Worm (Caenorhabditis elegans) whole organism, L3 larva: Measurements from ENCODE around the gene dpy-19.

Source experiments
- R02D3.7 ChIP-seq: fragments of 150-350 bp; optimal IDR thresholded peaks from 2 replicates; lab custom pipeline; 2014; ENCODE audit warnings: missing biosample characterization, missing genetic modification characterization
- ZK546.5 ChIP-seq: sonication (generic microtip); optimal IDR thresholded peaks from 2 replicates; lab custom pipeline; 2017; ENCODE audit warnings: missing biosample characterization, missing genetic modification characterization
- aly-2 ChIP-seq: fragments of 150-350 bp; optimal IDR thresholded peaks from 2 replicates; lab custom pipeline; 2014; ENCODE audit warnings: missing biosample characterization, missing genetic modification characterization
- ama-1 ChIP-seq: fragments of 150-350 bp; optimal IDR thresholded peaks from 2 replicates; lab custom pipeline; 2018
- ceh-16 ChIP-seq: sonication (generic microtip); optimal IDR thresholded peaks from 2 replicates; lab custom pipeline; 2017; ENCODE audit warnings: missing biosample characterization, missing genetic modification characterization
- ceh-82 ChIP-seq: fragments of 150-350 bp; optimal IDR thresholded peaks from 2 replicates; lab custom pipeline; 2014; ENCODE audit warnings: missing biosample characterization, missing genetic modification characterization
- ceh-9 ChIP-seq: sonication (generic microtip); optimal IDR thresholded peaks from 2 replicates; lab custom pipeline; 2018; ENCODE audit warnings: missing biosample characterization, missing genetic modification characterization
- daf-12 ChIP-seq: fragments of 150-350 bp; optimal IDR thresholded peaks from 2 replicates; lab custom pipeline; 2014; ENCODE audit warnings: missing biosample characterization, missing genetic modification reagents, missing genetic modification characterization
- egl-27 ChIP-seq: sonication (generic microtip); optimal IDR thresholded peaks from 4 replicates; lab custom pipeline; 2017; ENCODE audit warnings: missing biosample characterization, missing genetic modification reagents, missing genetic modification characterization
- egl-5 ChIP-seq: fragments of 150-350 bp; optimal IDR thresholded peaks from 2 replicates; lab custom pipeline; 2017; ENCODE audit warnings: missing biosample characterization, missing genetic modification reagents, missing genetic modification characterization, inconsistent platforms
- elt-1 ChIP-seq: fragments of 150-350 bp; optimal IDR thresholded peaks from 2 replicates; lab custom pipeline; 2014; ENCODE audit warnings: missing biosample characterization, missing genetic modification characterization
- elt-2 ChIP-seq: sonication (generic microtip); optimal IDR thresholded peaks from 2 replicates; lab custom pipeline; 2016; ENCODE audit warnings: missing genetic modification reagents, mild to moderate bottlenecking, missing genetic modification characterization, missing compliant biosample characterization
- elt-3 ChIP-seq, 3 experiments: fragments of 150-350 bp in 1 of 3; sonication (generic microtip) in 2 of 3; optimal IDR thresholded peaks; 2 replicates in 2 of 3; 4 replicates in 1 of 3; lab custom pipeline; 2014 to 2017; ENCODE audit warnings: missing biosample characterization in 3 of 3, missing genetic modification characterization in 3 of 3
- eor-1 ChIP-seq, 2 experiments: fragments of 150-350 bp; optimal IDR thresholded peaks; 2 replicates each; lab custom pipeline; 2014 to 2018; ENCODE audit warnings: missing biosample characterization in 2 of 2, missing genetic modification characterization in 2 of 2
- fkh-10 ChIP-seq: sonication (generic microtip); optimal IDR thresholded peaks from 2 replicates; lab custom pipeline; 2017; ENCODE audit warnings: missing biosample characterization, missing genetic modification reagents, missing genetic modification characterization
- fkh-2 ChIP-seq: fragments of 150-350 bp; optimal IDR thresholded peaks from 2 replicates; lab custom pipeline; 2014; ENCODE audit warnings: missing biosample characterization, missing genetic modification reagents, missing genetic modification characterization
- fos-1 ChIP-seq: fragments of 150-350 bp; optimal IDR thresholded peaks from 2 replicates; lab custom pipeline; 2014; ENCODE audit warnings: missing biosample characterization, missing genetic modification characterization
- hmg-11 ChIP-seq: sonication (generic microtip); optimal IDR thresholded peaks from 2 replicates; lab custom pipeline; 2016; ENCODE audit warnings: missing genetic modification characterization, missing compliant biosample characterization
- jun-1 ChIP-seq: fragments of 150-350 bp; optimal IDR thresholded peaks from 2 replicates; lab custom pipeline; 2014; ENCODE audit warnings: missing biosample characterization, missing genetic modification reagents, missing genetic modification characterization
- lin-15B ChIP-seq: fragments of 150-350 bp; optimal IDR thresholded peaks from 2 replicates; lab custom pipeline; 2014; ENCODE audit warnings: missing biosample characterization, missing genetic modification characterization
- lin-39 ChIP-seq: fragments of 150-350 bp; optimal IDR thresholded peaks from 2 replicates; lab custom pipeline; 2018; ENCODE audit warnings: missing biosample characterization, missing genetic modification reagents, missing genetic modification characterization
- lsy-12 ChIP-seq: sonication (generic microtip); optimal IDR thresholded peaks from 2 replicates; lab custom pipeline; 2016; ENCODE audit warnings: mild to moderate bottlenecking, missing genetic modification characterization, missing compliant biosample characterization
- mdl-1 ChIP-seq: fragments of 150-350 bp; optimal IDR thresholded peaks from 2 replicates; lab custom pipeline; 2014; ENCODE audit warnings: missing biosample characterization, missing genetic modification characterization
- mml-1 ChIP-seq: fragments of 150-350 bp; sonication (generic microtip); optimal IDR thresholded peaks from 3 replicates; lab custom pipeline; 2014; ENCODE audit warnings: missing biosample characterization, missing genetic modification characterization
- nfya-1 ChIP-seq: sonication (generic microtip); optimal IDR thresholded peaks from 2 replicates; lab custom pipeline; 2017; ENCODE audit warnings: missing genetic modification characterization, mild to moderate bottlenecking, missing compliant biosample characterization, antibody characterized with exemption, moderate library complexity; ENCODE audit not compliant: insufficient read depth
- nhr-11 ChIP-seq: fragments of 150-350 bp; optimal IDR thresholded peaks from 2 replicates; lab custom pipeline; 2014; ENCODE audit warnings: missing biosample characterization, missing genetic modification characterization
- nhr-12 ChIP-seq: fragments of 150-350 bp; optimal IDR thresholded peaks from 2 replicates; lab custom pipeline; 2014; ENCODE audit warnings: missing biosample characterization, missing genetic modification characterization
- nhr-237 ChIP-seq: fragments of 150-350 bp; optimal IDR thresholded peaks from 2 replicates; lab custom pipeline; 2014; ENCODE audit warnings: missing biosample characterization, missing genetic modification characterization
- nhr-25 ChIP-seq: sonication (generic microtip); optimal IDR thresholded peaks from 2 replicates; lab custom pipeline; 2017; ENCODE audit warnings: missing biosample characterization, missing genetic modification characterization
- nhr-28 ChIP-seq: fragments of 150-350 bp; optimal IDR thresholded peaks from 2 replicates; lab custom pipeline; 2014; ENCODE audit warnings: missing biosample characterization, missing genetic modification characterization
- nhr-43 ChIP-seq: sonication (generic microtip); optimal IDR thresholded peaks from 2 replicates; lab custom pipeline; 2016; ENCODE audit warnings: mild to moderate bottlenecking, missing genetic modification characterization, missing compliant biosample characterization; ENCODE audit not compliant: poor library complexity, severe bottlenecking
- nhr-67 ChIP-seq: fragments of 150-350 bp; optimal IDR thresholded peaks from 2 replicates; lab custom pipeline; 2014; ENCODE audit warnings: missing biosample characterization, missing genetic modification characterization
- nhr-76 ChIP-seq: fragments of 150-350 bp; sonication (generic microtip); optimal IDR thresholded peaks from 5 replicates; lab custom pipeline; 2014; ENCODE audit warnings: missing biosample characterization, missing genetic modification characterization
- pha-4 ChIP-seq: fragments of 150-350 bp; optimal IDR thresholded peaks from 2 replicates; lab custom pipeline; 2014; ENCODE audit warnings: missing biosample characterization, missing genetic modification reagents, missing genetic modification characterization
- pqm-1 ChIP-seq: fragments of 150-350 bp; optimal IDR thresholded peaks from 2 replicates; lab custom pipeline; 2017; ENCODE audit warnings: missing biosample characterization, missing genetic modification characterization, inconsistent platforms
- sea-2 ChIP-seq: fragments of 150-350 bp; sonication (generic microtip); optimal IDR thresholded peaks from 4 replicates; lab custom pipeline; 2014; ENCODE audit warnings: missing biosample characterization, missing genetic modification reagents, missing genetic modification characterization
- skn-1 ChIP-seq: fragments of 150-350 bp; optimal IDR thresholded peaks from 2 replicates; lab custom pipeline; 2014; ENCODE audit warnings: missing biosample characterization, missing genetic modification characterization
- snpc-4 ChIP-seq: fragments of 150-350 bp; optimal IDR thresholded peaks from 2 replicates; lab custom pipeline; 2014; ENCODE audit warnings: missing biosample characterization, missing genetic modification characterization
- tbx-2 ChIP-seq: sonication (generic microtip); optimal IDR thresholded peaks from 2 replicates; lab custom pipeline; 2016; ENCODE audit warnings: mild to moderate bottlenecking, missing genetic modification characterization, missing compliant biosample characterization
- unc-39 ChIP-seq: sonication (generic microtip); optimal IDR thresholded peaks from 4 replicates; lab custom pipeline; 2017; ENCODE audit warnings: missing biosample characterization, missing genetic modification characterization
- unc-62 ChIP-seq: fragments of 150-350 bp; sonication (generic microtip); optimal IDR thresholded peaks from 4 replicates; lab custom pipeline; 2014; ENCODE audit warnings: missing biosample characterization, missing genetic modification reagents, missing genetic modification characterization
- zag-1 ChIP-seq: fragments of 150-350 bp; optimal IDR thresholded peaks from 2 replicates; lab custom pipeline; 2014; ENCODE audit warnings: missing biosample characterization, missing genetic modification characterization
- ztf-11 ChIP-seq: fragments of 150-350 bp; optimal IDR thresholded peaks from 2 replicates; lab custom pipeline; 2014; ENCODE audit warnings: missing biosample characterization, missing genetic modification characterization
- ztf-4 ChIP-seq: fragments of 150-350 bp; optimal IDR thresholded peaks from 2 replicates; lab custom pipeline; 2014; ENCODE audit warnings: missing biosample characterization, missing genetic modification characterization

The dpy-19 gene

ce11 chrIII:8643639-8644038, 23.6 kb downstream of the dpy-19 start, which contains the start of gene twk-7:
Gene twk-7, minus strand, starts transcription at chrIII:8643739.
- TF ChIP-seq aly-2 (tag; lab: Kevin White, UChicago) = no peak
- no peak for TF ChIP-seq lin-15B (tag; lab: Kevin White, UChicago)
- no peak for TF ChIP-seq elt-1 (tag; lab: Kevin White, UChicago)
- TF ChIP-seq fkh-10 (GFP tag; lab: Kevin White, UChicago) = no peak
- no peak for TF ChIP-seq elt-2 (tag; lab: Kevin White, UChicago)

ce11 chrIII:8639188-8639795, 28.0 kb downstream of the dpy-19 start, which contains the start of gene fip-1:
Gene fip-1, plus strand, starts transcription at chrIII:8639745.
- peak; percentile 20 for TF ChIP-seq elt-2 (tag; lab: Kevin White, UChicago)
- no peak for TF ChIP-seq zag-1 (tag; lab: Kevin White, UChicago)
- TF ChIP-seq ztf-4 (tag; lab: Kevin White, UChicago) = no peak
- TF ChIP-seq hmg-11 (tag; lab: Kevin White, UChicago) = no peak
- TF ChIP-seq pha-4 = no peak
- TF ChIP-seq ceh-82 (tag; lab: Kevin White, UChicago) = no peak
- TF ChIP-seq nhr-237 (tag; lab: Kevin White, UChicago) = no peak
- TF ChIP-seq pqm-1 = peak; percentile 9
- TF ChIP-seq aly-2 (tag; lab: Kevin White, UChicago) = no peak
- no peak for TF ChIP-seq mml-1
- TF ChIP-seq ceh-9 = no peak
- TF ChIP-seq eor-1 (tag; optimal IDR thresholded peaks at IDR 0.05; lab: Kevin White, UChicago) = no peak
- TF ChIP-seq elt-3 (tag; optimal IDR thresholded peaks at IDR 0.05; lab: Kevin White, UChicago) = no peak
- no peak for TF ChIP-seq fos-1 (tag; lab: Kevin White, UChicago)
- no peak for TF ChIP-seq fkh-2 (tag; lab: Kevin White, UChicago)
- no peak for TF ChIP-seq elt-1 (tag; lab: Kevin White, UChicago)
- TF ChIP-seq nhr-43 (tag; lab: Kevin White, UChicago) = peak; percentile 9
- TF ChIP-seq lin-39 = no peak
- TF ChIP-seq unc-39 (tag; lab: Kevin White, UChicago) = no peak
- no peak for TF ChIP-seq ama-1

ce11 chrIII:8636803-8637202, 30.5 kb downstream of the dpy-19 start:
- TF ChIP-seq unc-62 = peak; percentile 28
- TF ChIP-seq nfya-1 = peak; percentile 45
- TF ChIP-seq lin-39 = peak; percentile 47
- TF ChIP-seq elt-2 (tag; lab: Kevin White, UChicago) = no peak
- no peak for TF ChIP-seq sea-2 (GFP tag; lab: Kevin White, UChicago)
- TF ChIP-seq aly-2 (tag; lab: Kevin White, UChicago) = no peak

ce11 chrIII:8630833-8631232, 36.4 kb downstream of the dpy-19 start, which contains the start of gene dnj-10:
Gene dnj-10, plus strand, starts transcription at chrIII:8631165.
- TF ChIP-seq daf-12 (tag; lab: Kevin White, UChicago) (no peak), zag-1 (tag; lab: Kevin White, UChicago) (no peak), elt-3 (tag; optimal IDR thresholded peaks at IDR 0.05; lab: Kevin White, UChicago) (no peak), jun-1 (tag; lab: Kevin White, UChicago) (no peak), egl-27 (tag; lab: Kevin White, UChicago) (no peak), nhr-67 (no peak), elt-2 (tag; lab: Kevin White, UChicago) (peak; percentile 16), lsy-12 (no peak), ceh-16 (tag; lab: Kevin White, UChicago) (no peak), nhr-28 (no peak), ceh-82 (tag; lab: Kevin White, UChicago) (no peak), sea-2 (GFP tag; lab: Kevin White, UChicago) (no peak), ztf-4 (tag; lab: Kevin White, UChicago) (no peak), elt-1 (tag; lab: Kevin White, UChicago) (no peak), unc-62 (no peak), pha-4 (peak; percentile 84), hmg-11 (tag; lab: Kevin White, UChicago) (peak; percentile 26), lin-39 (peak; percentile 4), unc-39 (tag; lab: Kevin White, UChicago) (no peak), R02D3.7 (peak; percentile 6), pqm-1 (no peak), lin-15B (tag; lab: Kevin White, UChicago) (peak; percentile 92), ZK546.5 (no peak), snpc-4 (tag; lab: Kevin White, UChicago) (peak; percentile 16), mdl-1 (tag; lab: Kevin White, UChicago) (no peak), nhr-76 (tag; lab: Kevin White, UChicago) (no peak), aly-2 (tag; lab: Kevin White, UChicago) (no peak), egl-5 (tag; lab: Kevin White, UChicago) (no peak), fos-1 (tag; lab: Kevin White, UChicago) (no peak), ztf-11 (tag; lab: Kevin White, UChicago) (no peak), tbx-2 (no peak), skn-1 (peak; percentile 25), nhr-43 (tag; lab: Kevin White, UChicago) (no peak), eor-1 (tag; optimal IDR thresholded peaks at IDR 0.05; lab: Kevin White, UChicago) (no peak), fkh-2 (tag; lab: Kevin White, UChicago) (no peak), nhr-12 (tag; lab: Kevin White, UChicago) (no peak), nhr-11 (tag; lab: Kevin White, UChicago) (no peak), nhr-237 (tag; lab: Kevin White, UChicago) (no peak), nhr-25 (tag; lab: Kevin White, UChicago) (no peak)
